Fruit fly (Drosophila melanogaster) whole organism, prepupa: Measurements from ENCODE around the gene xit.
A peak's percentile ranks its signal among the peaks of the same experiment; 100 is the strongest.

Experiments
- CG34406 ChIP-seq: fragments of 200-800 bp; sonication (Bioruptor generic); optimal IDR thresholded peaks from 3 replicates; lab custom pipeline; 2016; ENCODE audit warnings: missing biosample characterization, missing genetic modification characterization
- Gug ChIP-seq: fragments of 200-800 bp; sonication (Bioruptor generic); IDR thresholded peaks from 2 replicates; pipeline ENCODE4 v1.3.6; 2022; ENCODE audit warnings: missing biosample characterization, missing genetic modification characterization
- Sox102F ChIP-seq: fragments of 200-800 bp; sonication (Bioruptor generic); optimal IDR thresholded peaks from 2 replicates; lab custom pipeline; 2016; ENCODE audit warnings: missing biosample characterization, mild to moderate bottlenecking, missing genetic modification characterization
- acj6 ChIP-seq: fragments of 200-800 bp; sonication (Bioruptor generic); optimal IDR thresholded peaks from 3 replicates; lab custom pipeline; 2016; ENCODE audit warnings: missing biosample characterization, missing genetic modification characterization

DNA sequence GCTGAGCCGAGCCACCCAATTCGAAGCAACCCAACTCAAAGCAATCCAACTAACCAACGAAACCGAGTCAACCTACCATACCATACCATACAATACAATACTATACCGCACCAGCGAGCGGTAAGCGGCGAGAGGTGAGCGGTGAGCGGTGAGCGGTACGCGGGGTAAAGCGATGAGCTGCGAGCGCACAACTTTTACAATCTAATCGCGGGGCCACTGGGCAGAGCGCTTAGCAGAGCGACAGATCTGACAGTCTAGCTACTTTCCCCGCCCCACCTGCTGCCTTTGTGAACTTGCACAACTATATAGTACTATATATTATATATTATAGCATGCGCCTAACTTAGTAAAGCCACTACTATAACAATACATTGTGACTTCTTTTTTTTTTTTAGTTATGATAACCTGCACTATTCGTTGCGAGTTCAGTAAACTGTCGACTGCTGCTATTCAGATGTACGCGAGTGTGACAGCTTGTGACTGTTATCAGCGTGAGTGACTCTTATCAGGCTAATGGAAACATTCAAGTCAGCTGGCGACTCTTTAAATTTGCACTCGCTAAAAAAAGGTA is 20.0 kb upstream of the xit start:
- TF ChIP-seq Sox102F: no peak
- no peak for TF ChIP-seq CG34406 (GFP tag; lab: Kevin White, UChicago)
- TF ChIP-seq Gug (GFP tag; lab: Robert Waterston, UW): no peak
- TF ChIP-seq acj6: peak; percentile 39
